Worm (Caenorhabditis elegans): Measurements from ENCODE around the gene metl-6.

The metl-6 gene

ce11 chrIII:3915705-3916104, 5.8 kb downstream of the metl-6 start (continued):
- TF ChIP-seq sup-37 (GFP tag; optimal IDR thresholded peaks at IDR 0.05): no peak
- no peak for TF ChIP-seq vab-15 (tag; optimal IDR thresholded peaks at IDR 0.05)
- peak; percentile 65 for TF ChIP-seq mep-1 (tag; optimal IDR thresholded peaks at IDR 0.05)
- TF ChIP-seq hlh-17 (GFP tag; optimal IDR thresholded peaks at IDR 0.05; ENCODE audit: borderline replicate concordance): no peak
- no peak for TF ChIP-seq ama-1 (optimal IDR thresholded peaks at IDR 0.05)
- no peak for TF ChIP-seq grh-1 (GFP tag; IDR thresholded peaks at IDR 0.05)
- TF ChIP-seq snu-23 (GFP tag; optimal IDR thresholded peaks at IDR 0.05): peak; percentile 34

DNA sequence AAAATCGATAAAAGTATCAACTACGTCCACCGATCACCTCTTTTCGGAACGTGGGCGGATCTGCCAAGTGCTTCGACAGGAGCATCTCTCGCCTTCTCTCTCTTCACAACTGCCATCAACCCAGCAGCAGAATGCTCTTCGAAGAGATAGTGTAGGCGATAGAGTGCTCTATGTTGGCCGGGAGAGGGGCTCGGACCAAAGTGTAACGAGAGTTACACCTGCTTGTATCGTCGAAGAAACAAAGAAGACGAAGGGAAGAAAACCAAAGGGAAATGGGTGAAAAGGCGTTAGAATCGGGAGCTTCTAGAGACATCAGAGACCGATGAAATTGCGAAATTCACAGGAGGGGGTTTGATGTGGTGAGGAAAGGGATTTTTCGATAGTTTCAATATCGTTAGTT, 6.7 kb downstream of the metl-6 start:
- TF ChIP-seq nhr-71 (tag; optimal IDR thresholded peaks at IDR 0.05) (peak; percentile 37), fkh-4 (tag; optimal IDR thresholded peaks at IDR 0.05; ENCODE audit: borderline replicate concordance) (no peak), nhr-19 (GFP tag; conservative IDR thresholded peaks at IDR 0.05) (peak; percentile 18; the same call in 1 of the 2 replicates), lsy-2 (tag; optimal IDR thresholded peaks at IDR 0.05) (peak in 1 of 2 experiments; percentile 21), lin-14 (GFP tag; optimal IDR thresholded peaks at IDR 0.05) (peak; percentile 47), lin-35 (GFP tag; optimal IDR thresholded peaks at IDR 0.05) (no peak), nhr-20 (tag; optimal IDR thresholded peaks at IDR 0.05) (peak; percentile 31), pag-3 (tag; optimal IDR thresholded peaks at IDR 0.05; ENCODE audit: borderline replicate concordance, insufficient read depth) (peak; percentile 64), rnt-1 (tag; optimal IDR thresholded peaks at IDR 0.05) (peak; percentile 60), grh-1 (GFP tag; IDR thresholded peaks at IDR 0.05) (no peak)

ce11 chrIII:3914049-3914448, 7.5 kb downstream of the metl-6 start, which contains the start of gene pat-3:
Gene pat-3, minus strand, starts transcription at chrIII:3914149.
- no peak for TF ChIP-seq snu-23 (GFP tag; optimal IDR thresholded peaks at IDR 0.05)
- TF ChIP-seq lin-15B (tag; optimal IDR thresholded peaks at IDR 0.05): no peak
- TF ChIP-seq hpl-2 (GFP tag; optimal IDR thresholded peaks at IDR 0.05): no peak
- no peak for TF ChIP-seq elt-2 (tag; optimal IDR thresholded peaks at IDR 0.05)
- no peak for TF ChIP-seq ets-5 (GFP tag; IDR thresholded peaks at IDR 0.05)

DNA sequence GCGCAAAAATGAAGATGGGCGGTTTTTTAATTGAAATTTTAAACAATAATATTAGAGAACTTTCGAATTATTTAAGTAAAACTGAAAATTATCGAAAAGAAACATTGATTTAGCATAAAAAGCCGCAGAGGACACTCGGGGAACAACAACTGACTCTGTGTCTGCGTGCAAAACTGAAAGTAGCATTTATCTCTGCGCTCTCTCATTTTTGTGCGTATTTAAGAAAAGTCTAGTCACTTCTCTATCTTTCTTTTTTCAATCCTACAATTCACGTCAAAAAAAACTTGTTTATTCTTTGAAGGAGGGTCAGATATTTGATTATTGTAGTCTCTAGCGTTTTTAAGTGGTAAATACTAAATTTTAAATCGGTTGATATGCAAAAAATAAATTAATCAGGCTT, 13.3 kb downstream of the metl-6 start:
- TF ChIP-seq nhr-237 (tag; optimal IDR thresholded peaks at IDR 0.05) (no peak), mdl-1 (tag; optimal IDR thresholded peaks at IDR 0.05) (no peak), unc-98 (GFP tag; IDR thresholded peaks at IDR 0.05) (no peak), unc-130 (tag; optimal IDR thresholded peaks at IDR 0.05) (no peak), rnt-1 (tag; optimal IDR thresholded peaks at IDR 0.05) (peak; percentile 11), sptf-1 (tag; optimal IDR thresholded peaks at IDR 0.05) (no peak), tbx-2 (tag; optimal IDR thresholded peaks at IDR 0.05) (no peak), nhr-20 (tag; optimal IDR thresholded peaks at IDR 0.05) (peak; percentile 72), C16A3.4 (tag; optimal IDR thresholded peaks at IDR 0.05) (no peak), ceh-90 (tag; optimal IDR thresholded peaks at IDR 0.05) (no peak), Y116A8C.19 (tag; optimal IDR thresholded peaks at IDR 0.05; ENCODE audit: borderline replicate concordance) (no peak), isw-1 (GFP tag; IDR thresholded peaks at IDR 0.05) (no peak), egl-13 (tag; optimal IDR thresholded peaks at IDR 0.05) (no peak), efl-1 (optimal IDR thresholded peaks at IDR 0.05) (peak in 1 of 2 experiments; percentile 18), efl-1 (GFP tag; optimal IDR thresholded peaks at IDR 0.05 in 1 of 2) (no peak), F16B12.6 (tag; optimal IDR thresholded peaks at IDR 0.05) (no peak), sup-37 (GFP tag; optimal IDR thresholded peaks at IDR 0.05) (no peak), irx-1 (tag; optimal IDR thresholded peaks at IDR 0.05) (no peak), ceh-8 (GFP tag; optimal IDR thresholded peaks at IDR 0.05) (no peak), ets-5 (GFP tag; IDR thresholded peaks at IDR 0.05) (no peak), elt-2 (tag; optimal IDR thresholded peaks at IDR 0.05) (no peak), elt-3 (tag; optimal IDR thresholded peaks at IDR 0.05) (no peak), snpc-4 (tag; optimal IDR thresholded peaks at IDR 0.05) (no peak), nhr-76 (tag; optimal IDR thresholded peaks at IDR 0.05) (no peak), dsc-1 (tag; optimal IDR thresholded peaks at IDR 0.05) (no peak), fkh-10 (GFP tag; optimal IDR thresholded peaks at IDR 0.05) (no peak), ceh-88 (GFP tag; IDR thresholded peaks at IDR 0.05) (no peak), swsn-7 (tag; optimal IDR thresholded peaks at IDR 0.05) (peak; percentile 15), lin-14 (GFP tag; optimal IDR thresholded peaks at IDR 0.05) (peak; percentile 82), mab-9 (GFP tag; IDR thresholded peaks at IDR 0.05) (no peak), aly-2 (tag; optimal IDR thresholded peaks at IDR 0.05) (no peak), nhr-11 (tag; optimal IDR thresholded peaks at IDR 0.05) (no peak), blmp-1 (tag; optimal IDR thresholded peaks at IDR 0.05) (no peak), vab-15 (tag; optimal IDR thresholded peaks at IDR 0.05) (no peak), nhr-84 (tag; optimal IDR thresholded peaks at IDR 0.05) (no peak)

Measured in whole organism, L1 larva.